Worm (Caenorhabditis elegans) whole organism, dauer: ENCODE data around the gene ZK945.8.

ENCODE experiments used
- unc-62 ChIP-seq: sonication (generic microtip); optimal IDR thresholded peaks from 2 replicates; lab custom pipeline; 2017; ENCODE audit warnings: missing biosample characterization, missing genetic modification reagents, missing genetic modification characterization

The ZK945.8 gene

DNA sequence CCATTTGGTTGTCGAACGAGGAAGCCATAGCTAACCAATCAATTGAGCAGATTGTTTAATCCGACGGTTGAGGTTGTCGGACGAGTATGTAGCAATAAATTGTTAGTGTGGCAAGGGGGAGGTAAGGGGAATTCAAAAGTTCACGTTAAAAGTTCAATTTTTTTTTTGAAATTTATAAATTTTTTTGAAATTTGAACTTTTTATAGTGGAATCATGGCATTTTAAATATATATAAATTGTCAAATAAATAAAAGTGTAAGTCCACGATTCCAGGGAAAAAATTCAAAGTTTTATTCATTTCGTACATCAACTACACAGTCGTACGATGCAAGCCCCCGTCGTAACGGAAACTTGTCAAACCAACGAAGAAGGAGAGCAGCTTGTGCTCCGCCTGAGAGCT is at the start of gene ZK945.8, which contains the start of gene ZK945.7:
TSS of gene ZK945.8 (plus strand) at position 275 of the 400 bp plus-strand sequence.
TSS of gene ZK945.7 (minus strand) at position 101 of the 400 bp plus-strand sequence.
- TF ChIP-seq unc-62 (GFP tag; lab: Kevin White, UChicago) = no peak

DNA sequence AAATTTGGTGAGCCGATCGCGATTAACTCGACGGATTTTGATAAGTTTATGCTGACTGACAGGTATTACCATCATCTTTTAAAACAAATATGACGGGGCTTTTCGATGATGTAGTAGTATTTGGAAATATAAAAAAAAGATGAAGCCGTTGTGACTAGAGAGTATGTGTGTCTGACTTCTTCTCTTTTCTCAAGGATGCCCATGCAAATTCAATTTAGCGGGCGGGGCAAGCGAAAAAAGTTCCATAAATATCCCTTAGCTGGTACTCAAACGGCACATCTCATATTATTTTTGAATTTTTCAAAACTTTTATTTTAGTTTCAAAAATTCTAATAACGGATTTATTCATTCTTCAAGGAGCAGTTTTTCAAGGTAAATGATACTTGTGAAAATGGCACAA is 47.9 kb upstream of the ZK945.8 start, which contains the start of gene stg-1:
TSS of gene stg-1 (minus strand) at position 153 of the 400 bp plus-strand sequence.
- no peak for TF ChIP-seq unc-62 (GFP tag; lab: Kevin White, UChicago)

DNA sequence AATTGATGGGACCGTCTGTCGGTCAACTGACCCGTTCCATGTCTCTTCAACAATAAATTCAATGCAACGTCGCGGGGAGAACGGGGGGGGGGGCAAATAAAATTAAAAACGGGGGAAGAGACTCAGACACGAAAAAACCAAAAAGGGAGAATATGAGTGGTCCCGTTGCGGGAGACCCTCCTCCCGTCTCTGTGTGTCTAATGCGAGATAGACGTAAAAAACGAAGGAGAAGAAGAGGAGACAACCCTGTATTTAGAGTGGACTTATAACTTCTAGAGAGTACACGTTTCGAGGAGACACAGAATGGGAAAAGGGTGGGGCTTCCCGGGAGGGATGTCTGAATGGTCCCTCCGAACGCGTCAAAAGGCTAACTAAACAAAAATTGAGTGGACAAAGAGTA is 43.0 kb upstream of the ZK945.8 start:
- no peak for TF ChIP-seq unc-62 (GFP tag; lab: Kevin White, UChicago)

DNA sequence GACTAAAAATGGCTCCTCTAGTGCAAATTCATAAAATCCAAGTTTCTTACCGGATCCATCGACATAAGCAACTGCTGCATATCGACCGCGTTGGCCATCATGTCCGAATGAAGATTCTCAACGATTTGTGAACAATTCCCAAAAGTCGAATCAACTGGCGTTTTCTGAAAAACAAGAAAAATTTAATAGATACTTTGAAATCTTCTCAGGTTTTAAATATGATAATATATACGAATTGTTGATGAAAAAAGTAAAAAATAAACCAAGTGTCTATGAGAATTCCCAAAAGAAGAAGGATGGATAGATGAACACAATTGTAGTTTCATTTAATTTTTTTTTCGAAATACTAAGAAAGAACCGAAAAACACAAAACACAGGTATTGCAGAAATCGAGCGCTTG is 40.6 kb upstream of the ZK945.8 start, which contains the start of gene die-1:
TSS of gene die-1 (minus strand) at position 101 of the 400 bp plus-strand sequence.
- no peak for TF ChIP-seq unc-62 (GFP tag; lab: Kevin White, UChicago)

DNA sequence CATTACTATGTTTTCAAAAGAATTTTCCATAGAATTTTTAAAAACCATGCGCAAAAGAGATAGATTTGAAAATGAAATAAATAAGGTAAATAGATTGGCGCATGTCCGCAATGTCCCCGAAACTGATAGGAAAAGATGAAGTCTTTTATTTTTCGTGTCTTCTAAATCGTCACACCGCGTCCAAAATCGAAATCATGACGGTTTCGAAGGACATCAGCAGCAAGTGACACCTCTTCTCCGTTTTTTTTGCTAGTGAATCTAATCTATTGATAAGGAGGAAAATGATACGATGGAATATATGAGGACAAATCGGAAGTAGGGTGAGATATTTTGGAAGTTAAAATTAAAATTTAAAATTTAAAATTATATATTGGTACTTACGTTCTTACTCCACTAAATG is 34.5 kb upstream of the ZK945.8 start:
- no peak for TF ChIP-seq unc-62 (GFP tag; lab: Kevin White, UChicago)

DNA sequence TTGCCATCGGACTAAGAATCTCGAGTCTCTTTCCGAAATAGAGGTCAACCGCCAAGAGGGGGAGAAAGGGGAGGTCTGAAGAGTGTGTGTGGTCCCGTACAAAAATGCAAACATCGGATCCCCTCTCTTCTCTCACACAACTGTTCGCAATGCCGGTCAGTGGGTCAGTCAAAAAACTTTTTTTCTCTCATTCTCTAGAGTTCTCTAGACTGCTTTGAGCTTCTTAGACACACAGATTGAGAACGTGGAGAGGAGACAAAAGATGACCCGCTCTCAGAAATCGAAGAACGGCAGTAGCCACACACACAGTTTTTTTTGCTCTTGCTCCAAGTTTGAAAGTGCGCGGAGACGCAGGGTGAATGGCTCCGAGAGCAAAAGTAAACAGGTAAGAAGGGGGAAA is 32.7 kb upstream of the ZK945.8 start:
- TF ChIP-seq unc-62 (GFP tag; lab: Kevin White, UChicago) = no peak

DNA sequence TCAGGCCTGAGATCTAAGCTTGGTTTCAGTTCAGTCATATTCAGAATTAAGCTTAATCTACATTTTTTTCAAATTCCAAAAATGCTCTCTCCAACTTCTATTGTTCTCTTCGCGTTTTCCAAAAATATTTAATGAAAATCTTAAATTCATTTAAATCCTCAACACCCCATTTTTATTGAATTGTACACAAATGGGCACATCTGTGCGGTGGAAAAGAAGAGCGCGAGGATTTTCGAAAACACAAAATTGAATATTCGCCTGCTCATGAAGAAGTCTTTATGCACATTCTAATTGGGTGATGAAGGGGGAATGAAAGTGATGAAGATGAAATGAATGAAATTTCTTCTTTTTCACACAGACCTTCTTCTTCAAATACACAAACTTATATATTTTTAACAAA is 24.0 kb upstream of the ZK945.8 start:
- no peak for TF ChIP-seq unc-62 (GFP tag; lab: Kevin White, UChicago)

DNA sequence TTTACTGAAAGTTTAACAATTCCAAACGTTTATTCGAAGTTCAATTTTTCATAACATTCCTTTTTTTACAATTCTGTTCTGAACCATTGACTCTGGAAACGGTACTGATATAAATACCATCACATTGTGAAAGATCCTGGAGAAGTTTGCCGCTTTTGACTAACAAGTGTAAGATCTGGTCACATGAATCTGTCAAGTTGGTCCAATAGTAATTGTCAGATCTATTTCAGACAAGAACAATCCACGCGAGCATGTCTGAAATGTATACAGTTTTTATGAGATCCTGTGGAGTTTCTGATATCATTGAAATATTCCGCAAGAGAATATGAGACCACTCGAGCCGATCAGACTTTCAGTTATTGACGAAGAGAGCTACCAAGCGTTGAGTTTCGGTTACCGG is 15.3 kb upstream of the ZK945.8 start:
- no peak for TF ChIP-seq unc-62 (GFP tag; lab: Kevin White, UChicago)

DNA sequence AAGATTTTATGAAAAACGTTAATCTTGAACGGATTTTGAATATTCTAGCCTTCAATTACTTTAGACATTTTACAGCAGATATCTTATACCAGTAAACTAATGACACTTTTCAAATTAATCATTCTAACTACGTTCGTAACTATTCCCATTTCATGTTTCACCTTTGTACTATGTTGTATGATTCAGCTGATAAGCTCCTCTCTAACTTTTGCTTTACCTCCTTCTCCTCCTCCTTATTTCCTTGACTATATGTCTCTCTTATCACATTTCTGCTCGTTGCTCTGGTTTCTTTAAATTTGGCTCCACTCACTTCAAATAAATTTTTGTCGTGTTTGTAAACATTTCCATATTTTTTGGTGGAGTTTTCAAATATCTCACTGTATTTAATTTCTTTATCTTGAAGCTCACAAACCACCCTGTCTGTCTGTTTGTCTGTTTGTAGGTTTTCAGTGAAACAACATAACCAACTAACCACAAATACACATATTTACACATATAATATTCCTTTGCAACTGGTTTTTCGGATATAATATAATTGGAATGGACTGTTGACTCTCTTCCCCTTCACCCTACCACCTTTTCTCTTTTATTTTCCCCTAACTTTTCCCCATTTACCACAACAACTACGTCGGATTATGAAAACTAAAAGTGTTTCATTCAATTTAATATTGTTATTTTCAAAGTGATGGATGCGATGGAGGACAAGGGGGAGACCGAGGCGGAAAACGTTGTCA is 14.1 kb upstream of the ZK945.8 start, which contains the start of gene lact-2:
TSS of gene lact-2 (plus strand) at position 684 of the 734 bp plus-strand sequence.
- no peak for TF ChIP-seq unc-62 (GFP tag; lab: Kevin White, UChicago)

DNA sequence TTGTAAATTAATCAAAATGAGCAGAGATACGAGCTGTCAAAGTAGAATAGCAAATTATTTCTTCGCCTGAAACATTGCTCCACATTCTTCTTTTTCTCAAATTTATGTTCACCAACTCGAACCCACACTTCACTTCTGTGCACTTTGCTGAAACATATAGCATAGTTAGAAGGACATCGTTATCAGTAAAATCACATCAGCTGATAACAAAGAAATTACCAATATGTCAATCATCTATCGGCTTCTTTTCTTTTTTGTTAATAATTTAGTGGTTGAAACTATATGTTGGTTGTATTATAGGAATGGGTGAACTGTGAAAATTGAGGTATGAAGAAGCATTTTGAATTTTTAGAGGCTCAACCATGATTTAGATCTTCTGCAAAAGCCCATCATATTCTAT is 13.2 kb upstream of the ZK945.8 start:
- TF ChIP-seq unc-62 (GFP tag; lab: Kevin White, UChicago) = no peak

DNA sequence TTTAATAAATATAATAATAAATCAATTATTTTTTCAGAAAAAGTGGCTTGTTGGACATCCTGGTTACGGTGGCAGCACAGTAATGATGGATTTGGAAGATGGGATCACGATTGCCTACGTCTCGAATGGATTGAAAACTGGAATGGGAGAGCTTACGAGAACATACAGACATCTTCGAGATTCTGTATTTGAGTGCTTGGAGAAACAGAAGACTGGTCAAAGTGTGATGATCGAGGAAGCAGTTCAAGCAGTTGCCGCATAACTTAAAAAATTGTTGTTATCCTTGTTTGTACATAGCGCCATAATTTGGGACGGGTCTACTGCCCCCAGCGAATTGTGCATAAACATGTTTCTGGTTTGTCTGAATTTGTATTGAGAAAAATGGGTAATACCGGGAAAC is 10.0 kb upstream of the ZK945.8 start:
- no peak for TF ChIP-seq unc-62 (GFP tag; lab: Kevin White, UChicago)

DNA sequence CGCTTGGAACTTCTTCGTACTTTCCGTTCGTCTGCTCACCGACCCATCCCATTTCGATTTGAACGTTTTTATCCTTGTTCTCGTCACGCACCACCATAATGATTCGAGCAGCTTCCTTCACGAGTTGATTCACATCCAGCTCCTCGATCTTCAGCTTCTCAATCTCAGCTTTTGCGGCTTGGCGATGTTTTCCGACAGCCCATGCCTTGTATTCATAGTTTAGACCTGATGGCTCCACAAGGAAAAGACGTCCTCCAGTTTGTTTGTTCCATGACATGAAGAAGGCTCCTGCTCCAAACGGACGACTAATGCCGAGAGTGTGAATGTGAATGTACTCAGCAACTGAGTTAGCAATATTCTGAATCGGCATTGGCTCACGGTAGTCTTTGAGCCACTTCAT is 9.4 kb upstream of the ZK945.8 start:
- no peak for TF ChIP-seq unc-62 (GFP tag; lab: Kevin White, UChicago)

DNA sequence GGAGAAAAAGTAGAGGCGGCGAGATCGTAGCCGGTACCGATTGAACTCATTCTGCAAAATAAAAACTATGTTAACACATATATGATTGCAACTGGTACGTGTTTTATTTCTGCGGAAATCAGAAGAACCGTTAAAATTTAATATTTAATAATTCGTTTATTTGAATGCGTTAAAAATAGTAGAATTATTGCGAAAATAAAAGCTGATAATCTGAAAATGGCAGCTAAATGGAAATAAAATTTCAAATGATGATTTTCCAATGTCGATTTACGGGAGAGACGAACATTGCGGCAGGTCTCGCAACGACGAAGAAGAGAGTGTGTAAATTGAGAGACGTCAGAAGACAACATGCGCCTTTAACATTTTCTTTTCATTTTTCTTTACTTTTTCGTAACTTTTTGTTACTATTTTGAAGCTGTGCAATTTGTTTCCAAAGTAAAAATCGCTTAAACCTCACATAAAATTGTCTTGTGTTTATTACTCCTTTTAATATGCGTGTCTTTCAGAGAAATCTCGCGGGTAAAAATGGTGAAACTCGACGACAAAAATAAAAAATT is 8.6 kb upstream of the ZK945.8 start, which contains the start of the genes pas-7 and puf-12:
TSS of gene pas-7 (minus strand) at position 51 of the 557 bp plus-strand sequence.
TSS of gene puf-12 (plus strand) at position 507 of the 557 bp plus-strand sequence.
- TF ChIP-seq unc-62 (GFP tag; lab: Kevin White, UChicago) = no peak

DNA sequence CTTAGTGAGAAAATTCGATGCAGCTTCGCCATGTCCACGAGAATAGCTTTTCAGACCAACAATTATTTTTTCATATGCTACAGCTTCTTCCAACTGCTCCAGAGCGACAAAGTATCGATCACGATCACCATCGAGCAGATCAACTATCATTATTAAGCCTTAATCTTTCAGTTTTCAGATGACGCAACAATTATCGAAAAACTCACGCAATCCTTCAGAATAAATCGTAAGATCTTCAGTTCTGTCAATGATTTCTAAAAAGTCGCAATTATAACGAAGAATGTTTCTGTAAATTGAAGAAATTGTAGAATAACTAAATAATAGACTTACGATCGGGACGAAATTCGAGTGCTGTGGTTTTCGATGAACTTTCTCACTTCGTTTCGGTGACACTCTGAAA is 5.2 kb upstream of the ZK945.8 start:
- no peak for TF ChIP-seq unc-62 (GFP tag; lab: Kevin White, UChicago)

DNA sequence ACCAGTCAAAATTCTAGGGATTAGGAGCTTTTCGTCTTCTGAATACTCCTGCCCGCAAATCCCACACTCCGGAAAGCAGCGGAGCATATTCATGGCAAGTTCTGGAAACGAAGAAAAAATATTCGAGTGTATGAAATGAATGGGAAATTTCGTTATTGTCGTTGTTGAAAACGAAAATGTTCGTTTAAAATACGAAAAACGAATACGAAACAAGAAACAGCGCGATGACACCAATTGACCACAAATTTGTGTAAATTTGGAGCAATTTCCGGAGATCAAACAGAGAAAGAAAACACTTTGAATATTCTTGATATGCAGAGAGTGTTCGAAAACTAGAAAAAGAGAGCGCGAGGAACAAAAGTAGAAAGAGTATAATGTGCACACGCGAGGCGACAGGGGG is 2.8 kb upstream of the ZK945.8 start, which contains the start of gene ZK945.4:
TSS of gene ZK945.4 (minus strand) at position 101 of the 400 bp plus-strand sequence.
- no peak for TF ChIP-seq unc-62 (GFP tag; lab: Kevin White, UChicago)

DNA sequence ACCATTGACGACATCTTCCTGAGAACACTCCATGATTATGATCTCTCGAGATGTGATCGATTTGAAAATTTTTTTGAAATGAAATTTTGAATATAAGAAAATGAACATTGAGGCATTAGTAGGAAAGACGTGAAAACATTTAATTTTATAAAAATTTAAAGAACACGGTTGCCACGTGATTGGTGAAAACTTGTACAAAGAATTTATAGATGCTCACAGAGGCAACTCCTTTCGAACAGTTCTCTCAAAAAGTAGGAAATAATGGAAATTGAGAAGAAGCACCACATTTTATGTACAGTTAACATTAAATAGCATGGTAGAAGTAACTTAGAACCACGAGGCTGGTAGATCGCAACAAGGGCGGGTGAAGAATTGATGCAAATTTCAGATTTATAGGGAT is 1.6 kb upstream of the ZK945.8 start, which contains the start of gene ZK945.6:
TSS of gene ZK945.6 (minus strand) at position 101 of the 400 bp plus-strand sequence.
- no peak for TF ChIP-seq unc-62 (GFP tag; lab: Kevin White, UChicago)
